Fruit fly (Drosophila melanogaster) whole organism, embryonic: ENCODE data around the gene Gr61a.
A peak's percentile ranks its signal among the peaks of the same experiment; 100 is the strongest.

Experiments
- CG10267 ChIP-seq: fragments of 200-800 bp; sonication (Bioruptor generic); optimal IDR thresholded peaks from 2 replicates; lab custom pipeline; 2018; ENCODE audit warnings: missing biosample characterization, mild to moderate bottlenecking, missing genetic modification characterization, moderate library complexity
- CG11723 ChIP-seq: fragments of 200-800 bp; sonication (Bioruptor generic); optimal IDR thresholded peaks from 2 replicates; lab custom pipeline; 2017; ENCODE audit warnings: missing biosample characterization, mild to moderate bottlenecking, missing genetic modification characterization
- CG13775 ChIP-seq: fragments of 200-800 bp; sonication (Bioruptor generic); optimal IDR thresholded peaks from 3 replicates; lab custom pipeline; 2017; ENCODE audit warnings: missing biosample characterization, mild to moderate bottlenecking, missing genetic modification characterization
- CG14441 ChIP-seq: fragments of 200-800 bp; sonication (Bioruptor generic); IDR thresholded peaks from 2 replicates; pipeline ENCODE4 v1.3.6; 2022; ENCODE audit warnings: missing biosample characterization, missing genetic modification characterization
- CG15514 ChIP-seq: fragments of 200-800 bp; sonication (Bioruptor generic); optimal IDR thresholded peaks from 3 replicates; lab custom pipeline; 2017; ENCODE audit warnings: missing biosample characterization, missing genetic modification characterization, mild to moderate bottlenecking, moderate library complexity, missing genetic modification reagents
- CG15696 ChIP-seq: fragments of 200-800 bp; sonication (Bioruptor generic); optimal IDR thresholded peaks from 2 replicates; lab custom pipeline; 2019; ENCODE audit warnings: missing biosample characterization, mild to moderate bottlenecking, missing genetic modification characterization, moderate library complexity
- CG17568 ChIP-seq: fragments of 200-800 bp; sonication (Bioruptor generic); optimal IDR thresholded peaks from 2 replicates; lab custom pipeline; 2018; ENCODE audit warnings: missing biosample characterization, mild to moderate bottlenecking, missing genetic modification characterization, moderate library complexity
- CG17829 ChIP-seq: fragments of 200-800 bp; optimal IDR thresholded peaks from 2 replicates; lab custom pipeline; 2019; ENCODE audit warnings: missing biosample characterization, mild to moderate bottlenecking, missing genetic modification characterization, moderate library complexity
- CG18476 ChIP-seq: fragments of 200-800 bp; sonication (Bioruptor generic); optimal IDR thresholded peaks from 2 replicates; lab custom pipeline; 2016; ENCODE audit warnings: missing biosample characterization, mild to moderate bottlenecking, missing genetic modification characterization
- CG18619 ChIP-seq: fragments of 200-800 bp; sonication (Bioruptor generic); optimal IDR thresholded peaks from 3 replicates; lab custom pipeline; 2017; ENCODE audit warnings: missing biosample characterization, mild to moderate bottlenecking, missing genetic modification characterization
- CG18764 ChIP-seq: fragments of 200-800 bp; sonication (Bioruptor generic); optimal IDR thresholded peaks from 3 replicates; lab custom pipeline; 2016; ENCODE audit warnings: missing biosample characterization, missing genetic modification characterization
- CG34376 ChIP-seq: fragments of 200-800 bp; sonication (Bioruptor generic); optimal IDR thresholded peaks from 2 replicates; lab custom pipeline; 2018; ENCODE audit warnings: missing biosample characterization, mild to moderate bottlenecking, missing genetic modification characterization
- CG3726 ChIP-seq: fragments of 200-800 bp; sonication (Bioruptor generic); IDR thresholded peaks from 3 replicates; pipeline ENCODE4, ENCODE4 v1.3.6; 2022; ENCODE audit warnings: missing biosample characterization, missing genetic modification characterization
- CG4328 ChIP-seq: fragments of 200-800 bp; sonication (Bioruptor generic); optimal IDR thresholded peaks from 3 replicates; lab custom pipeline; 2017; ENCODE audit warnings: missing biosample characterization, missing genetic modification reagents, missing genetic modification characterization
- CG5245 ChIP-seq: fragments of 200-800 bp; sonication (Bioruptor generic); optimal IDR thresholded peaks from 3 replicates; lab custom pipeline; 2016; ENCODE audit warnings: missing biosample characterization, missing genetic modification characterization
- CG6254 ChIP-seq: fragments of 200-800 bp; sonication (Bioruptor generic); optimal IDR thresholded peaks from 3 replicates; lab custom pipeline; 2017; ENCODE audit warnings: mild to moderate bottlenecking, missing biosample characterization, missing genetic modification reagents, missing genetic modification characterization
- CG7372 ChIP-seq: fragments of 200-800 bp; sonication (Bioruptor generic); IDR thresholded peaks from 2 replicates; pipeline ENCODE4 v1.3.6; 2022; ENCODE audit warnings: missing biosample characterization, missing genetic modification characterization
- CG8388 ChIP-seq: fragments of 200-800 bp; sonication (Bioruptor generic); optimal IDR thresholded peaks from 2 replicates; lab custom pipeline; 2019; ENCODE audit warnings: missing biosample characterization, mild to moderate bottlenecking, missing genetic modification characterization, moderate library complexity
- CTCF ChIP-seq: fragments of 200-800 bp; sonication (Bioruptor generic); optimal IDR thresholded peaks from 2 replicates; lab custom pipeline; 2017; ENCODE audit warnings: missing biosample characterization, mild to moderate bottlenecking, missing genetic modification characterization, moderate library complexity
- Doc2 ChIP-seq: fragments of 200-800 bp; sonication (Bioruptor generic); IDR thresholded peaks from 2 replicates; pipeline ENCODE4 v1.3.6; 2022; ENCODE audit warnings: missing biosample characterization, missing genetic modification characterization
- Gug ChIP-seq: fragments of 200-800 bp; sonication (Bioruptor generic); IDR thresholded peaks from 4 replicates; pipeline ENCODE4 v1.3.6; 2022; ENCODE audit warnings: missing biosample characterization, missing genetic modification characterization
- Hr3 ChIP-seq: fragments of 200-800 bp; sonication (Bioruptor generic); optimal IDR thresholded peaks from 3 replicates; lab custom pipeline; 2016; ENCODE audit warnings: missing biosample characterization, missing genetic modification characterization
- MTF-1 ChIP-seq: fragments of 200-800 bp; sonication (Bioruptor generic); optimal IDR thresholded peaks from 2 replicates; lab custom pipeline; 2018; ENCODE audit warnings: missing biosample characterization, mild to moderate bottlenecking, missing genetic modification characterization, borderline replicate concordance
- Mad ChIP-seq: fragments of 200-800 bp; sonication (Bioruptor generic); optimal IDR thresholded peaks from 2 replicates; lab custom pipeline; 2016; ENCODE audit warnings: missing biosample characterization, missing genetic modification characterization
- Meics ChIP-seq: fragments of 200-800 bp; sonication (Bioruptor generic); optimal IDR thresholded peaks from 2 replicates; lab custom pipeline; 2017; ENCODE audit warnings: missing biosample characterization, mild to moderate bottlenecking, missing genetic modification characterization
- Optix ChIP-seq: fragments of 200-800 bp; sonication (Bioruptor generic); IDR thresholded peaks from 3 replicates; pipeline ENCODE4 v1.3.6; 2022; ENCODE audit warnings: missing biosample characterization, missing genetic modification characterization
- Ptx1 ChIP-seq: fragments of 200-800 bp; sonication (Bioruptor generic); IDR thresholded peaks from 2 replicates; pipeline ENCODE4 v1.3.6; 2022; ENCODE audit warnings: missing biosample characterization, missing genetic modification characterization
- Rfx ChIP-seq: fragments of 200-800 bp; sonication (Bioruptor generic); IDR thresholded peaks from 2 replicates; pipeline ENCODE4 v1.3.6; 2022; ENCODE audit warnings: missing biosample characterization, missing genetic modification characterization
- Ssrp ChIP-seq: fragments of 200-800 bp; sonication (Bioruptor generic); optimal IDR thresholded peaks from 2 replicates; lab custom pipeline; 2018; ENCODE audit warnings: missing biosample characterization, mild to moderate bottlenecking, missing genetic modification characterization, moderate library complexity
- Stat92E ChIP-seq, 3 experiments: fragments of >200 bp in 2 of 3; fragments of 200-800 bp in 1 of 3; sonication (Bioruptor generic) in 1 of 3; optimal IDR thresholded peaks; 2 replicates each; lab custom pipeline; 2017 to 2019; ENCODE audit warnings: missing biosample characterization in 3 of 3, missing genetic modification characterization in 3 of 3, mild to moderate bottlenecking in 1 of 3, moderate library complexity in 1 of 3
- Xrp1 ChIP-seq: fragments of 200-800 bp; sonication (Bioruptor generic); IDR thresholded peaks from 2 replicates; pipeline ENCODE4 v1.3.6; 2022; ENCODE audit warnings: missing biosample characterization, missing genetic modification characterization
- ac ChIP-seq: fragments of 200-800 bp; sonication (Bioruptor generic); optimal IDR thresholded peaks from 3 replicates; lab custom pipeline; 2017; ENCODE audit warnings: missing biosample characterization, mild to moderate bottlenecking, missing genetic modification characterization
- crol ChIP-seq: fragments of 200-800 bp; sonication (Bioruptor generic); IDR thresholded peaks from 2 replicates; pipeline ENCODE4 v1.3.6; 2022; ENCODE audit warnings: missing biosample characterization, missing genetic modification characterization
- dan ChIP-seq: fragments of 200-800 bp; sonication (Bioruptor generic); IDR thresholded peaks from 2 replicates; pipeline ENCODE4 v1.3.6; 2022; ENCODE audit warnings: missing biosample characterization, missing genetic modification characterization
- dysf ChIP-seq: fragments of 200-800 bp; sonication (Bioruptor generic); IDR thresholded peaks from 3 replicates; pipeline ENCODE4 v1.3.6; 2022; ENCODE audit warnings: missing biosample characterization, missing genetic modification characterization
- ems ChIP-seq: fragments of 200-800 bp; sonication (Bioruptor generic); optimal IDR thresholded peaks from 3 replicates; lab custom pipeline; 2016; ENCODE audit warnings: missing biosample characterization, missing genetic modification characterization
- fd102C ChIP-seq: fragments of 200-800 bp; sonication (Bioruptor generic); optimal IDR thresholded peaks from 2 replicates; lab custom pipeline; 2018; ENCODE audit warnings: missing biosample characterization, mild to moderate bottlenecking, missing genetic modification characterization, moderate library complexity
- fd96Cb ChIP-seq: fragments of 200-800 bp; sonication (Bioruptor generic); optimal IDR thresholded peaks from 2 replicates; lab custom pipeline; 2018; ENCODE audit warnings: missing biosample characterization, mild to moderate bottlenecking, missing genetic modification characterization, moderate library complexity
- grau ChIP-seq: fragments of 200-800 bp; optimal IDR thresholded peaks from 3 replicates; lab custom pipeline; 2019; ENCODE audit warnings: missing biosample characterization, mild to moderate bottlenecking, missing genetic modification characterization, moderate library complexity
- inv ChIP-seq: fragments of 200-800 bp; sonication (Bioruptor generic); IDR thresholded peaks from 2 replicates; pipeline ENCODE4 v1.3.6; 2022; ENCODE audit warnings: missing biosample characterization, missing genetic modification characterization; ENCODE audit not compliant: partially characterized antibody
- maf-S ChIP-seq: fragments of 200-800 bp; sonication (Bioruptor generic); optimal IDR thresholded peaks from 2 replicates; lab custom pipeline; 2016; ENCODE audit warnings: missing biosample characterization, missing genetic modification characterization
- odd ChIP-seq: fragments of 200-800 bp; sonication (Bioruptor generic); optimal IDR thresholded peaks from 2 replicates; lab custom pipeline; 2017; ENCODE audit warnings: missing biosample characterization, mild to moderate bottlenecking, missing genetic modification characterization
- repo ChIP-seq: fragments of 200-800 bp; sonication (Bioruptor generic); optimal IDR thresholded peaks from 2 replicates; lab custom pipeline; 2016; ENCODE audit warnings: missing biosample characterization, missing genetic modification characterization
- ro ChIP-seq: fragments of 200-800 bp; sonication (Bioruptor generic); IDR thresholded peaks from 2 replicates; pipeline ENCODE4 v1.3.6; 2022; ENCODE audit warnings: missing biosample characterization, missing genetic modification characterization
- salm ChIP-seq: fragments of 200-800 bp; sonication (Bioruptor generic); optimal IDR thresholded peaks from 2 replicates; lab custom pipeline; 2018; ENCODE audit warnings: missing biosample characterization, mild to moderate bottlenecking, missing genetic modification characterization
- sc ChIP-seq, 3 experiments: fragments of >200 bp in 2 of 3; fragments of 200-800 bp in 1 of 3; sonication (Bioruptor generic) in 1 of 3; optimal IDR thresholded peaks; 2 replicates in 2 of 3; 3 replicates in 1 of 3; lab custom pipeline; 2017; ENCODE audit warnings: mild to moderate bottlenecking in 1 of 3, missing biosample characterization in 1 of 3, missing genetic modification characterization in 1 of 3, missing genetic modification reagents in 1 of 3
- schlank ChIP-seq: fragments of 200-800 bp; sonication (Bioruptor generic); optimal IDR thresholded peaks from 2 replicates; lab custom pipeline; 2018; ENCODE audit warnings: missing biosample characterization, mild to moderate bottlenecking, missing genetic modification characterization
- ssp ChIP-seq: fragments of 200-800 bp; sonication (Bioruptor generic); IDR thresholded peaks from 2 replicates; pipeline ENCODE4 v1.3.6; 2022; ENCODE audit warnings: missing biosample characterization, missing genetic modification characterization
- tgo ChIP-seq: fragments of 200-800 bp; sonication (Bioruptor generic); IDR thresholded peaks from 3 replicates; pipeline ENCODE4 v1.3.6; 2022; ENCODE audit warnings: missing biosample characterization, missing genetic modification characterization
- trh ChIP-seq: fragments of 200-800 bp; sonication (Bioruptor generic); optimal IDR thresholded peaks from 2 replicates; lab custom pipeline; 2016; ENCODE audit warnings: missing biosample characterization, missing genetic modification characterization
- tx ChIP-seq: fragments of 200-800 bp; sonication (Bioruptor generic); optimal IDR thresholded peaks from 2 replicates; lab custom pipeline; 2016; ENCODE audit warnings: missing biosample characterization, missing genetic modification characterization

Gene Gr61a

DNA sequence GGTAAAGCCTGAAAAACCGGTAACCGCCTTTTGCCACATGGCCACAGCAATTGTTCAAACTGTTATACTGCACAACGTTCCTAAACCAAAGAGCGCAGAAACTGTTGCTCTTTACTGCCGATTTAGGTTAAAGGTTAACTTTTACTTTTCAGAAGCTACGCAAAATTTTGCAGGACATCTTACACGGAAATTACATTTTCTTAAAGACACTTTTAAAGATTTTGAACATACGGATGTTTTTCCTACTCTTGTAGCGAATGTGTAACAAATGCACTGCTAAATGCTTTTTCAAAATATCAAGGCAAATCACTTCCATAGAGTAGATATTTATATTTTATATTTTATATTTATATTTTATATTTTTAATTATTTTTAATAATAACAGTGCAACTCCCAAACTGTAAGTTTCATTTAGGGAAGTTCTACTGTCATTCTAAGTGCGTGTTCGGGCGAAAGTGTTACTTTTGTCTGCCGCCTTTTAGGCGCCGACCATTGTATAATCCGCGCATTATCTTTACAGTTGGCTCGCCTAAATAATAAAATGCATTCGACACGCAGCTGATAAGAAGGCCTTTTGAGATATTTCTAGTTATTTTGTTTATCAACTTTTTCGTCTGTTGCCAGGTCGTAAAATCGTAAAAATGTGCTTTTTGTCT lies 41.1 kb downstream of the Gr61a start (continued):
- TF ChIP-seq ac (GFP tag; lab: Kevin White, UChicago) = no peak
- TF ChIP-seq repo (GFP tag; lab: Kevin White, UChicago) = no peak
- TF ChIP-seq ro (GFP tag; lab: Robert Waterston, UW) = no peak
- TF ChIP-seq CG17568 (GFP tag; lab: Kevin White, UChicago) = no peak
- TF ChIP-seq dan (GFP tag; lab: Robert Waterston, UW) = no peak
- TF ChIP-seq maf-S = no peak
- no peak for TF ChIP-seq crol (GFP tag; lab: Robert Waterston, UW)
- no peak for TF ChIP-seq CG4328 (GFP tag; lab: Kevin White, UChicago)
- TF ChIP-seq Stat92E (GFP tag; optimal IDR thresholded peaks at IDR 0.05; lab: Kevin White, UChicago) = no peak
- peak; percentile 48; the same call in 1 of the 3 replicates for TF ChIP-seq dysf
- no peak for TF ChIP-seq Gug (GFP tag; lab: Robert Waterston, UW)
- TF ChIP-seq grau = peak; percentile 42
- no peak for TF ChIP-seq Mad (GFP tag; lab: Kevin White, UChicago)
- no peak for TF ChIP-seq trh (GFP tag; lab: Kevin White, UChicago)
- no peak for TF ChIP-seq CG14441 (GFP tag; lab: Robert Waterston, UW)
- peak; percentile 19 for TF ChIP-seq CG15696 (tag; lab: Kevin White, UChicago)
- TF ChIP-seq Xrp1 (GFP tag; lab: Robert Waterston, UW) = no peak
- TF ChIP-seq CG13775 (GFP tag; lab: Kevin White, UChicago) = no peak
- TF ChIP-seq sc (optimal IDR thresholded peaks at IDR 0.05; lab: Kevin White, UChicago) = no peak
- no peak for TF ChIP-seq sc (GFP tag; optimal IDR thresholded peaks at IDR 0.05; lab: Kevin White, UChicago)
- TF ChIP-seq CG34376 (GFP tag; lab: Kevin White, UChicago) = no peak
- TF ChIP-seq CG10267 (tag; lab: Kevin White, UChicago) = peak; percentile 22
- no peak for TF ChIP-seq CG11723 (GFP tag; lab: Kevin White, UChicago)
- TF ChIP-seq ssp (GFP tag; lab: Robert Waterston, UW) = no peak
- TF ChIP-seq CG18476 = no peak
- no peak for TF ChIP-seq odd (GFP tag; lab: Kevin White, UChicago)
- no peak for TF ChIP-seq CG5245
- no peak for TF ChIP-seq CTCF (GFP tag; lab: Kevin White, UChicago)
- no peak for TF ChIP-seq schlank (tag; lab: Kevin White, UChicago)
- TF ChIP-seq fd102C = no peak
- no peak for TF ChIP-seq CG3726 (GFP tag; lab: Robert Waterston, UW)
- peak; percentile 21; the same call in 2 of the 3 replicates for TF ChIP-seq tgo (GFP tag; lab: Robert Waterston, UW)
- no peak for TF ChIP-seq CG18764 (GFP tag; lab: Kevin White, UChicago)
- TF ChIP-seq ems (GFP tag; lab: Kevin White, UChicago) = no peak
- peak; percentile 33 for TF ChIP-seq Rfx (GFP tag; lab: Robert Waterston, UW)
- TF ChIP-seq CG18619 = no peak
- no peak for TF ChIP-seq Doc2
- no peak for TF ChIP-seq inv (GFP tag; lab: Robert Waterston, UW)
- no peak for TF ChIP-seq salm
- TF ChIP-seq fd96Cb (tag; lab: Kevin White, UChicago) = peak; percentile 26
- no peak for TF ChIP-seq Optix (GFP tag; lab: Robert Waterston, UW)
- peak; percentile 11 for TF ChIP-seq CG17829 (tag; lab: Kevin White, UChicago)
- no peak for TF ChIP-seq CG15514
- no peak for TF ChIP-seq MTF-1
- TF ChIP-seq Hr3 = no peak
- TF ChIP-seq Ptx1 (GFP tag; lab: Robert Waterston, UW) = peak; percentile 57
- no peak for TF ChIP-seq tx (GFP tag; lab: Kevin White, UChicago)
- TF ChIP-seq CG7372 (GFP tag; lab: Robert Waterston, UW) = no peak
- TF ChIP-seq Meics (GFP tag; lab: Kevin White, UChicago) = peak; percentile 59
- TF ChIP-seq CG8388 (GFP tag; lab: Kevin White, UChicago) = no peak
- TF ChIP-seq Ssrp (tag; lab: Kevin White, UChicago) = no peak
- peak; percentile 13 for TF ChIP-seq CG6254
